Worm (Caenorhabditis elegans) whole organism, young adult: ENCODE measurements around the gene K10G4.3.
"Not testable (repeated sequence)": the region's sequence is repeated elsewhere in the genome, so short reads cannot be mapped to it uniquely, and the experiment has no call there.

ENCODE experiments used
- B0261.1 ChIP-seq: sonication (generic microtip); optimal IDR thresholded peaks from 2 replicates; lab custom pipeline; 2016; ENCODE audit warnings: mild to moderate bottlenecking, missing genetic modification characterization, moderate library complexity, missing compliant biosample characterization
- cebp-2 ChIP-seq: fragments of 200-800 bp; sonication (Bioruptor generic); IDR thresholded peaks from 2 replicates; pipeline ENCODE4 v1.3.6; 2022; ENCODE audit warnings: missing genetic modification characterization, missing compliant biosample characterization
- ceh-91 ChIP-seq: fragments of 200-800 bp; sonication (Bioruptor generic); IDR thresholded peaks from 2 replicates; pipeline ENCODE4 v1.3.6; 2022; ENCODE audit warnings: missing genetic modification reagents, missing genetic modification characterization, missing compliant biosample characterization
- nhr-120 ChIP-seq: fragments of 200-800 bp; sonication (Bioruptor generic); IDR thresholded peaks from 2 replicates; pipeline ENCODE4 v1.3.6; 2022; ENCODE audit warnings: missing genetic modification characterization, missing compliant biosample characterization

DNA sequence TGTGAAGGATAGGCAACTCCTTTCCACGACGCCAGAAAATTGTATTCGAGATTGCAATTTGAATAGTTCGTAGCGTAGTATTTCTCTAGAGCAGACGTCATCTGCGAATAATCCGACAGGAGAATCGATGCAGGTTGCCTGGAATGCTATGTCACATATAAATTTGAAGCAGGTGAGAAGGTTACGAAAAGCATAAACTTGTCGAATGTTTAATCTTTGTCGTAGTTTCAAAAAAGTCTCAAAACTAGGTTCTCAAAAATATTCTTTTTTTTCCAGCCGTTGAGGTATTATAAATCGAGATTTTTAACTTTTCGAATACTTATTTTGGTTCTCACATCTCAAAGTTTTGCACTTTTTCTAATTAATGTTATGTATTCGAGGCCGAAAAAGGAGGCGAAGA, 9.7 kb downstream of the K10G4.3 start, which contains the start of gene srh-116:
- not testable (repeated sequence) for TF ChIP-seq ceh-91 (GFP tag; lab: Robert Waterston, UW); B0261.1 (tag; lab: Kevin White, UChicago); nhr-120; cebp-2
